Fruit fly (Drosophila melanogaster): ENCODE data around the gene Jupiter.

dm6 chr3R:11665925-11666687 is 46.4 kb upstream of the Jupiter start:
- TF ChIP-seq CG8159 (tag; optimal IDR thresholded peaks at IDR 0.05), result no peak
- no peak for TF ChIP-seq CG10348 (GFP tag; IDR thresholded peaks at IDR 0.05)
- no peak for TF ChIP-seq CG12605 (GFP tag; IDR thresholded peaks at IDR 0.05)
- no peak for TF ChIP-seq gl (tag; optimal IDR thresholded peaks at IDR 0.05)
- no peak for TF ChIP-seq EcR (GFP tag; optimal IDR thresholded peaks at IDR 0.05)
- TF ChIP-seq D1 (tag; optimal IDR thresholded peaks at IDR 0.05), result no peak
- TF ChIP-seq CG4496 (GFP tag; IDR thresholded peaks at IDR 0.05), result no peak
- no peak for TF ChIP-seq Ets98B (GFP tag; IDR thresholded peaks at IDR 0.05)
- no peak for TF ChIP-seq fd96Ca (GFP tag; IDR thresholded peaks at IDR 0.05)
- TF ChIP-seq CG13204 (GFP tag; optimal IDR thresholded peaks at IDR 0.05), result no peak
- no peak for TF ChIP-seq rn (GFP tag; IDR thresholded peaks at IDR 0.05)
- no peak for TF ChIP-seq Pif1B (GFP tag; optimal IDR thresholded peaks at IDR 0.05)
- no peak for TF ChIP-seq CG15710 (tag; optimal IDR thresholded peaks at IDR 0.05)
